Fruit fly (Drosophila melanogaster): ENCODE measurements around the gene Dysb.

Gene Dysb

dm6 chr3L:18870027-18870426 lies 2.5 kb downstream of the Dysb start, which contains the start of gene Blos3:
Gene Blos3, plus strand, starts transcription at chr3L:18870224.
- TF ChIP-seq Mio (GFP tag; optimal IDR thresholded peaks at IDR 0.05) (no peak), Myc (optimal IDR thresholded peaks at IDR 0.05) (no peak), Hr83 (GFP tag; optimal IDR thresholded peaks at IDR 0.05; ENCODE audit: poor library complexity, severe bottlenecking) (peak; percentile 54), foxo (GFP tag; optimal IDR thresholded peaks at IDR 0.05) (peak in 1 of 2 experiments; percentile 83), dmrt93B (GFP tag; optimal IDR thresholded peaks at IDR 0.05) (no peak), Jra (GFP tag; optimal IDR thresholded peaks at IDR 0.05) (peak; percentile 54), rgr (GFP tag; optimal IDR thresholded peaks at IDR 0.05) (peak; percentile 55), N (GFP tag; optimal IDR thresholded peaks at IDR 0.05) (no peak), HLH106 (tag; optimal IDR thresholded peaks at IDR 0.05) (peak; percentile 46), GATAd (GFP tag; optimal IDR thresholded peaks at IDR 0.05) (no peak), CG32264 (GFP tag; optimal IDR thresholded peaks at IDR 0.05) (no peak), pan (optimal IDR thresholded peaks at IDR 0.05) (no peak), sv (GFP tag; optimal IDR thresholded peaks at IDR 0.05) (no peak), tai (GFP tag; optimal IDR thresholded peaks at IDR 0.05) (no peak), Dif (GFP tag; optimal IDR thresholded peaks at IDR 0.05; ENCODE audit: partially characterized antibody) (no peak), ey (GFP tag; optimal IDR thresholded peaks at IDR 0.05) (peak; percentile 61), jim (GFP tag; optimal IDR thresholded peaks at IDR 0.05) (no peak), h (GFP tag; optimal IDR thresholded peaks at IDR 0.05) (peak; percentile 71), CG9705 (GFP tag; optimal IDR thresholded peaks at IDR 0.05) (peak; percentile 52), usp (GFP tag; optimal IDR thresholded peaks at IDR 0.05) (no peak), Rel (GFP tag; optimal IDR thresholded peaks at IDR 0.05) (no peak), Rel (tag; optimal IDR thresholded peaks at IDR 0.05) (no peak), dl (GFP tag; optimal IDR thresholded peaks at IDR 0.05; ENCODE audit: insufficient read depth in 1 of 2, partially characterized antibody in 2 of 2) (no peak), woc (GFP tag; optimal IDR thresholded peaks at IDR 0.05) (no peak), Vsx2 (GFP tag; optimal IDR thresholded peaks at IDR 0.05; ENCODE audit: partially characterized antibody) (no peak), Hr78 (GFP tag; optimal IDR thresholded peaks at IDR 0.05) (no peak), CrebA (GFP tag; optimal IDR thresholded peaks at IDR 0.05; ENCODE audit: borderline replicate concordance) (no peak), Hnf4 (GFP tag; optimal IDR thresholded peaks at IDR 0.05) (no peak), brk (GFP tag; optimal IDR thresholded peaks at IDR 0.05) (no peak), Abd-B (GFP tag; optimal IDR thresholded peaks at IDR 0.05) (no peak), br (GFP tag; optimal IDR thresholded peaks at IDR 0.05) (no peak), OdsH (GFP tag; optimal IDR thresholded peaks at IDR 0.05) (peak; percentile 50), psq (GFP tag; optimal IDR thresholded peaks at IDR 0.05) (peak; percentile 44), sage (GFP tag; optimal IDR thresholded peaks at IDR 0.05) (no peak), Dfd (GFP tag; optimal IDR thresholded peaks at IDR 0.05) (no peak), lola (GFP tag; optimal IDR thresholded peaks at IDR 0.05) (no peak), fru (GFP tag; optimal IDR thresholded peaks at IDR 0.05) (no peak), Sp1 (GFP tag; optimal IDR thresholded peaks at IDR 0.05) (no peak), dsf (GFP tag; optimal IDR thresholded peaks at IDR 0.05; ENCODE audit: borderline replicate concordance) (no peak)

DNA sequence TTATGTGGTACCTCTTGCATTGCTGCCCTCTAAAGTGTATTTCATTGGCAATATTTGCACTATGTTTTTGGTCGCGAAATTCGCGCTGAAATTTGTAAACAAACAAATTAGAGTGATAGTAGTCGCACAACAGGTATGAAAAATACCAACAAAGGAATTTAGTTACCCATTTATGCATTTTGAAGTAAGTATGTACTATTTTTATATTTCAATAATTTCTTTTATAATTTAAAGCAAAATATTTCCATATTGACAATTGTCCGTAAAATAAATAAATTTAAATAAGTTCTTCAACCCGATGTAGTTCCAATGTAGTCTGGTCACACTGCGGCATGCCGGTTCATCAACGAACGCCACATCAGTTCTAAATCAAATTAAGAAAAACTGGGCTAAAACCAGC lies 4.9 kb downstream of the Dysb start, which contains the start of the genes Rad9 and Uggt:
Gene Rad9 (minus strand): TSS at position 114 of the 400 bp plus-strand sequence.
Gene Uggt (plus strand): TSS at position 308 of the 400 bp plus-strand sequence.
- peak; percentile 20 for TF ChIP-seq psq (GFP tag; optimal IDR thresholded peaks at IDR 0.05)
- no peak for TF ChIP-seq tai (GFP tag; optimal IDR thresholded peaks at IDR 0.05)

- no peak for TF ChIP-seq Vsx2 (GFP tag; optimal IDR thresholded peaks at IDR 0.05; ENCODE audit: partially characterized antibody)
These were observed 14.0 kb downstream of the Dysb start for dm6 chr3L:18881613-18882012.

All from whole organism, wandering third instar larva.